Fruit fly (Drosophila melanogaster) whole organism, embryonic: ENCODE measurements around the gene CG4218.
A peak's percentile ranks its signal among the peaks of the same experiment; 100 is the strongest.

Experiments
- Abd-B ChIP-seq: fragments of 200-800 bp; sonication (Bioruptor generic); optimal IDR thresholded peaks from 2 replicates; lab custom pipeline; 2018; ENCODE audit warnings: missing biosample characterization, mild to moderate bottlenecking, missing genetic modification characterization, moderate library complexity
- Atf-2 ChIP-seq: fragments of 200-800 bp; sonication (Bioruptor generic); optimal IDR thresholded peaks from 2 replicates; lab custom pipeline; 2016; ENCODE audit warnings: missing biosample characterization, missing genetic modification characterization
- CG11504 ChIP-seq: fragments of 200-800 bp; sonication (Bioruptor generic); optimal IDR thresholded peaks from 3 replicates; lab custom pipeline; 2019; ENCODE audit warnings: missing biosample characterization, mild to moderate bottlenecking, missing genetic modification characterization, moderate library complexity
- CG14441 ChIP-seq: fragments of 200-800 bp; sonication (Bioruptor generic); IDR thresholded peaks from 2 replicates; pipeline ENCODE4 v1.3.6; 2022; ENCODE audit warnings: missing biosample characterization, missing genetic modification characterization
- CG2116 ChIP-seq: fragments of 200-800 bp; sonication (Bioruptor generic); optimal IDR thresholded peaks from 3 replicates; lab custom pipeline; 2018; ENCODE audit warnings: missing biosample characterization, mild to moderate bottlenecking, missing genetic modification characterization
- CG2120 ChIP-seq: fragments of 200-800 bp; sonication (Bioruptor generic); optimal IDR thresholded peaks from 3 replicates; lab custom pipeline; 2016; ENCODE audit warnings: missing biosample characterization, missing genetic modification characterization
- CG34422 ChIP-seq: fragments of 200-800 bp; sonication (Bioruptor generic); IDR thresholded peaks from 3 replicates; pipeline ENCODE4 v1.3.6; 2022; ENCODE audit warnings: missing biosample characterization, missing genetic modification characterization
- CG3838 ChIP-seq: fragments of 200-800 bp; sonication (Bioruptor generic); optimal IDR thresholded peaks from 3 replicates; lab custom pipeline; 2016; ENCODE audit warnings: missing biosample characterization, missing genetic modification characterization
- CG3995 ChIP-seq: fragments of 200-800 bp; sonication (Bioruptor generic); optimal IDR thresholded peaks from 3 replicates; lab custom pipeline; 2016; ENCODE audit warnings: missing biosample characterization, missing genetic modification characterization
- CG4707 ChIP-seq: fragments of 200-800 bp; sonication (Bioruptor generic); optimal IDR thresholded peaks from 2 replicates; lab custom pipeline; 2018; ENCODE audit warnings: missing biosample characterization, mild to moderate bottlenecking, missing genetic modification characterization, moderate library complexity
- CG5180 ChIP-seq: fragments of 200-800 bp; sonication (Bioruptor generic); optimal IDR thresholded peaks from 3 replicates; lab custom pipeline; 2017; ENCODE audit warnings: missing biosample characterization, missing genetic modification characterization, mild to moderate bottlenecking, moderate library complexity, missing genetic modification reagents
- CG5245 ChIP-seq: fragments of 200-800 bp; sonication (Bioruptor generic); optimal IDR thresholded peaks from 3 replicates; lab custom pipeline; 2016; ENCODE audit warnings: missing biosample characterization, missing genetic modification characterization
- CG7786 ChIP-seq: fragments of 200-800 bp; sonication (Bioruptor generic); optimal IDR thresholded peaks from 2 replicates; lab custom pipeline; 2016; ENCODE audit warnings: missing biosample characterization, missing genetic modification characterization
- CG8765 ChIP-seq: fragments of 200-800 bp; sonication (Bioruptor generic); IDR thresholded peaks from 2 replicates; pipeline ENCODE4 v1.3.6; 2022; ENCODE audit warnings: missing biosample characterization, missing genetic modification characterization
- CG8924 ChIP-seq: fragments of 200-800 bp; optimal IDR thresholded peaks from 3 replicates; lab custom pipeline; 2019; ENCODE audit warnings: missing biosample characterization, mild to moderate bottlenecking, missing genetic modification characterization, moderate library complexity
- CG9727 ChIP-seq: fragments of 200-800 bp; sonication (Bioruptor generic); optimal IDR thresholded peaks from 3 replicates; lab custom pipeline; 2017; ENCODE audit warnings: missing biosample characterization, mild to moderate bottlenecking, missing genetic modification characterization
- CoRest ChIP-seq: fragments of 200-800 bp; sonication (Bioruptor generic); optimal IDR thresholded peaks from 3 replicates; lab custom pipeline; 2018; ENCODE audit warnings: missing biosample characterization, mild to moderate bottlenecking, missing genetic modification characterization, moderate library complexity
- Dbx ChIP-seq: fragments of 200-800 bp; sonication (Bioruptor generic); IDR thresholded peaks from 3 replicates; pipeline ENCODE4 v1.3.6; 2022; ENCODE audit warnings: missing biosample characterization, missing genetic modification characterization
- Doc3 ChIP-seq: fragments of 200-800 bp; sonication (Bioruptor generic); IDR thresholded peaks from 3 replicates; pipeline ENCODE4 v1.3.6; 2022; ENCODE audit warnings: missing biosample characterization, missing genetic modification characterization; ENCODE audit not compliant: partially characterized antibody
- Ets65A ChIP-seq: fragments of 200-800 bp; sonication (Bioruptor generic); peaks from one replicate; lab custom pipeline; 2016; ENCODE audit warnings: missing biosample characterization, missing genetic modification characterization
- Gug ChIP-seq: fragments of 200-800 bp; sonication (Bioruptor generic); IDR thresholded peaks from 4 replicates; pipeline ENCODE4 v1.3.6; 2022; ENCODE audit warnings: missing biosample characterization, missing genetic modification characterization
- Hand ChIP-seq: fragments of 200-800 bp; sonication (Bioruptor generic); optimal IDR thresholded peaks from 2 replicates; lab custom pipeline; 2017; ENCODE audit warnings: mild to moderate bottlenecking, missing biosample characterization, missing genetic modification reagents, missing genetic modification characterization
- Hmr ChIP-seq: fragments of 200-800 bp; sonication (Bioruptor generic); optimal IDR thresholded peaks from 3 replicates; lab custom pipeline; 2017; ENCODE audit warnings: mild to moderate bottlenecking, missing biosample characterization, missing genetic modification reagents, missing genetic modification characterization
- Hr3 ChIP-seq: fragments of 200-800 bp; sonication (Bioruptor generic); optimal IDR thresholded peaks from 3 replicates; lab custom pipeline; 2016; ENCODE audit warnings: missing biosample characterization, missing genetic modification characterization
- NK7.1 ChIP-seq: fragments of 200-800 bp; sonication (Bioruptor generic); optimal IDR thresholded peaks from 3 replicates; lab custom pipeline; 2016; ENCODE audit warnings: missing biosample characterization, missing genetic modification characterization
- Neu2 ChIP-seq: fragments of 200-800 bp; sonication (Bioruptor generic); optimal IDR thresholded peaks from 3 replicates; lab custom pipeline; 2016; ENCODE audit warnings: missing biosample characterization, missing genetic modification characterization, borderline replicate concordance
- Rfx ChIP-seq: fragments of 200-800 bp; sonication (Bioruptor generic); IDR thresholded peaks from 2 replicates; pipeline ENCODE4 v1.3.6; 2022; ENCODE audit warnings: missing biosample characterization, missing genetic modification characterization
- Side ChIP-seq: fragments of 200-800 bp; sonication (Bioruptor generic); optimal IDR thresholded peaks from 2 replicates; lab custom pipeline; 2016; ENCODE audit warnings: missing biosample characterization, missing genetic modification characterization
- Sry-δ ChIP-seq: fragments of 200-800 bp; sonication (Bioruptor generic); optimal IDR thresholded peaks from 2 replicates; lab custom pipeline; 2016; ENCODE audit warnings: missing biosample characterization, missing genetic modification characterization
- Xrp1 ChIP-seq: fragments of 200-800 bp; sonication (Bioruptor generic); IDR thresholded peaks from 2 replicates; pipeline ENCODE4 v1.3.6; 2022; ENCODE audit warnings: missing biosample characterization, missing genetic modification characterization
- bab2 ChIP-seq: fragments of 200-800 bp; sonication (Bioruptor generic); optimal IDR thresholded peaks from 2 replicates; lab custom pipeline; 2016; ENCODE audit warnings: missing biosample characterization, missing genetic modification characterization
- chif ChIP-seq, 2 experiments: fragments of 200-800 bp; sonication (Bioruptor generic); optimal IDR thresholded peaks; 3 replicates each; lab custom pipeline; 2016; ENCODE audit warnings: missing biosample characterization in 2 of 2, missing genetic modification characterization in 2 of 2
- chinmo ChIP-seq: fragments of 200-800 bp; sonication (Bioruptor generic); IDR thresholded peaks from 4 replicates; pipeline ENCODE4 v1.3.6; 2022; ENCODE audit warnings: missing biosample characterization, missing genetic modification characterization; ENCODE audit not compliant: partially characterized antibody
- corto ChIP-seq: fragments of 200-800 bp; sonication (Bioruptor generic); optimal IDR thresholded peaks from 2 replicates; lab custom pipeline; 2016; ENCODE audit warnings: missing biosample characterization, mild to moderate bottlenecking, missing genetic modification characterization, moderate library complexity
- croc ChIP-seq: fragments of 200-800 bp; sonication (Bioruptor generic); conservative IDR thresholded peaks from 3 replicates; pipeline ENCODE4 v1.3.6; 2022; ENCODE audit warnings: missing biosample characterization, missing genetic modification characterization
- ewg ChIP-seq: fragments of 200-800 bp; sonication (Bioruptor generic); optimal IDR thresholded peaks from 3 replicates; lab custom pipeline; 2017; ENCODE audit warnings: mild to moderate bottlenecking, missing biosample characterization, missing genetic modification reagents, missing genetic modification characterization
- gem ChIP-seq: fragments of 200-800 bp; sonication (Bioruptor generic); optimal IDR thresholded peaks from 2 replicates; lab custom pipeline; 2019; ENCODE audit warnings: missing biosample characterization, mild to moderate bottlenecking, missing genetic modification characterization, moderate library complexity
- ham ChIP-seq: fragments of 200-800 bp; sonication (Bioruptor generic); IDR thresholded peaks from 2 replicates; pipeline ENCODE4 v1.3.6; 2022; ENCODE audit warnings: missing biosample characterization, missing genetic modification characterization
- klu ChIP-seq: fragments of 200-800 bp; sonication (Bioruptor generic); IDR thresholded peaks from 2 replicates; pipeline ENCODE4 v1.3.6; 2022; ENCODE audit warnings: missing biosample characterization, missing genetic modification characterization
- lbe ChIP-seq: fragments of 200-800 bp; sonication (Bioruptor generic); optimal IDR thresholded peaks from 2 replicates; lab custom pipeline; 2016; ENCODE audit warnings: missing biosample characterization, mild to moderate bottlenecking, missing genetic modification characterization
- lmd ChIP-seq: fragments of 200-800 bp; sonication (Bioruptor generic); IDR thresholded peaks from 2 replicates; pipeline ENCODE4 v1.3.6; 2022; ENCODE audit warnings: missing biosample characterization, missing genetic modification characterization
- rib ChIP-seq: fragments of 200-800 bp; sonication (Bioruptor generic); IDR thresholded peaks from 2 replicates; pipeline ENCODE4 v1.3.6; 2022; ENCODE audit warnings: missing biosample characterization, missing genetic modification characterization
- sens ChIP-seq: fragments of 200-800 bp; sonication (Bioruptor generic); peaks from one replicate; lab custom pipeline; 2016; ENCODE audit warnings: missing biosample characterization, missing genetic modification characterization
- sima ChIP-seq: fragments of 200-800 bp; sonication (Bioruptor generic); optimal IDR thresholded peaks from 2 replicates; lab custom pipeline; 2016; ENCODE audit warnings: missing biosample characterization, missing genetic modification characterization
- slp2 ChIP-seq: fragments of 200-800 bp; sonication (Bioruptor generic); optimal IDR thresholded peaks from 2 replicates; lab custom pipeline; 2016; ENCODE audit warnings: missing biosample characterization, missing genetic modification characterization
- so ChIP-seq: fragments of 200-800 bp; sonication (Bioruptor generic); IDR thresholded peaks from 3 replicates; pipeline ENCODE4 v1.3.6; 2022; ENCODE audit warnings: missing biosample characterization, missing genetic modification characterization
- sr ChIP-seq: fragments of 200-800 bp; sonication (Bioruptor generic); IDR thresholded peaks from 3 replicates; pipeline ENCODE4 v1.3.6; 2022; ENCODE audit warnings: missing biosample characterization, missing genetic modification characterization
- tin ChIP-seq: fragments of 200-800 bp; sonication (Bioruptor generic); optimal IDR thresholded peaks from 3 replicates; lab custom pipeline; 2016; ENCODE audit warnings: missing biosample characterization, missing genetic modification characterization
- usp ChIP-seq: fragments of >200 bp; optimal IDR thresholded peaks from 2 replicates; lab custom pipeline; 2017; ENCODE audit warnings: missing biosample characterization, missing genetic modification characterization
- z ChIP-seq: fragments of 200-800 bp; sonication (Bioruptor generic); IDR thresholded peaks from 3 replicates; pipeline ENCODE4 v1.3.6; 2022; ENCODE audit warnings: missing biosample characterization, missing genetic modification characterization

Gene CG4218

dm6 chr2L:14502578-14503426 is 46.1 kb downstream of the CG4218 start (continued):
- TF ChIP-seq CG8765 (GFP tag; lab: Robert Waterston, UW) (peak; percentile 50; the same call in 1 of the 2 replicates), bab2 (GFP tag; lab: Kevin White, UChicago) (peak; percentile 94), CG8924 (tag; lab: Kevin White, UChicago) (peak; percentile 91), chif (GFP tag; optimal IDR thresholded peaks at IDR 0.05; lab: Kevin White, UChicago) (peak; percentile 92 to 93), CG3995 (GFP tag; lab: Kevin White, UChicago) (peak; percentile 58), Atf-2 (peak; percentile 91), Ets65A (GFP tag; lab: Kevin White, UChicago) (peak; percentile 98), CG11504 (peak; percentile 93), Xrp1 (GFP tag; lab: Robert Waterston, UW) (peak; percentile 90), Dbx (GFP tag; lab: Robert Waterston, UW) (peak; percentile 84), lmd (peak; percentile 93), CG2120 (GFP tag; lab: Kevin White, UChicago) (peak; percentile 88), sr (GFP tag; lab: Robert Waterston, UW) (peak; percentile 92), NK7.1 (GFP tag; lab: Kevin White, UChicago) (peak; percentile 89), CG7786 (GFP tag; lab: Kevin White, UChicago) (peak; percentile 87), z (GFP tag; lab: Robert Waterston, UW) (peak; percentile 70; the same call in 1 of the 3 replicates), CG9727 (GFP tag; lab: Kevin White, UChicago) (peak; percentile 88), CG2116 (GFP tag; lab: Kevin White, UChicago) (peak; percentile 66), CG34422 (GFP tag; lab: Robert Waterston, UW) (peak; percentile 95), CG5245 (peak; percentile 91), Gug (GFP tag; lab: Robert Waterston, UW) (peak; percentile 92), croc (GFP tag; lab: Robert Waterston, UW) (peak; percentile 78), Sry-δ (GFP tag; lab: Kevin White, UChicago) (peak; percentile 61), rib (GFP tag; lab: Robert Waterston, UW) (peak; percentile 69), ham (GFP tag; lab: Robert Waterston, UW) (peak; percentile 64; the same call in 1 of the 2 replicates), tin (GFP tag; lab: Kevin White, UChicago) (peak; percentile 93), lbe (peak; percentile 60), Hmr (GFP tag; lab: Kevin White, UChicago) (peak; percentile 88), Hand (GFP tag; lab: Kevin White, UChicago) (peak; percentile 43), CG5180 (GFP tag; lab: Kevin White, UChicago) (peak; percentile 82), Abd-B (peak; percentile 89), Side (peak; percentile 93), CG4707 (GFP tag; lab: Kevin White, UChicago) (peak; percentile 82), chinmo (GFP tag; lab: Robert Waterston, UW) (0 out of 4 replicates have a peak, but pooled peaks have one; percentile 66), Neu2 (GFP tag; lab: Kevin White, UChicago) (no peak), so (GFP tag; lab: Robert Waterston, UW) (peak; percentile 95), sima (GFP tag; lab: Kevin White, UChicago) (peak; percentile 87), ewg (GFP tag; lab: Kevin White, UChicago) (peak; percentile 85), slp2 (GFP tag; lab: Kevin White, UChicago) (peak; percentile 87), klu (GFP tag; lab: Robert Waterston, UW) (peak; percentile 83), Rfx (GFP tag; lab: Robert Waterston, UW) (peak; percentile 92), Hr3 (peak; percentile 85), Doc3 (GFP tag; lab: Robert Waterston, UW) (no peak), CG14441 (GFP tag; lab: Robert Waterston, UW) (peak; percentile 95), gem (tag; lab: Kevin White, UChicago) (peak; percentile 94), CG3838 (GFP tag; lab: Kevin White, UChicago) (peak; percentile 81), corto (peak; percentile 86), CoRest (tag; lab: Kevin White, UChicago) (peak; percentile 89), usp (no peak), sens (GFP tag; lab: Kevin White, UChicago) (peak; percentile 98)
